Worm (Caenorhabditis elegans) whole organism, L4/young adult: ENCODE measurements around the gene ttr-57.

Experiments
- dao-5 ChIP-seq: sonication (generic microtip); optimal IDR thresholded peaks from 2 replicates; lab custom pipeline; 2016; ENCODE audit warnings: missing genotype, missing genetic modification characterization, moderate library complexity, missing compliant biosample characterization
- him-1 ChIP-seq: sonication (generic microtip); optimal IDR thresholded peaks from 2 replicates; lab custom pipeline; 2016; ENCODE audit warnings: missing genotype, missing genetic modification reagents, missing genetic modification characterization, missing compliant biosample characterization

DNA sequence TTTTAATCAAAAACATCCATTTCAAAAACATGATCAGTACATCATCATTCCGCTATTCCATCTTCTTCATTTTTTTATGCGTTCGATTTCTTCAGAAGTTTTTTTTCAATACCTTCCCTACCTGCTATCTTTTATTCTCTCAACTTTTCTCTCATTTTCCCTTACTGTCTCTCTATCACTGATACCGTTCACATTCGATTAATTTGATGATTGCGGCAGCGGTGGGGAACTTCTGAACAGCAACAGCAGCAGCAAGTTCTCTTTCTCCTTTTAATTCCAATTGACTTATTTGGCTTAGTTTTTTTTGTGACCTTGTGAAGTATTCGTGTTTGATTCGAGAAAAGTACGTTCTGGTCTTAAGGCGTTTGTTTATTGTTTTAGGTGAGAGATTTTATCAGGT lies 44.0 kb downstream of the ttr-57 start:
- TF ChIP-seq dao-5 (tag; lab: Kevin White, UChicago) (no peak), him-1 (no peak)
